Fruit fly (Drosophila melanogaster) whole organism, embryonic: ENCODE measurements around the gene tst.
A peak's percentile ranks its signal among the peaks of the same experiment; 100 is the strongest.

Experiments used
- Asciz ChIP-seq: fragments of 200-800 bp; sonication (Bioruptor generic); optimal IDR thresholded peaks from 2 replicates; lab custom pipeline; 2017; ENCODE audit warnings: missing biosample characterization, mild to moderate bottlenecking, missing genetic modification characterization, missing genetic modification reagents
- CG10431 ChIP-seq: fragments of 200-800 bp; sonication (Bioruptor generic); optimal IDR thresholded peaks from 3 replicates; lab custom pipeline; 2018; ENCODE audit warnings: missing biosample characterization, mild to moderate bottlenecking, missing genetic modification characterization
- CG12769 ChIP-seq: fragments of 200-800 bp; sonication (Bioruptor generic); optimal IDR thresholded peaks from 2 replicates; lab custom pipeline; 2019; ENCODE audit warnings: missing biosample characterization, mild to moderate bottlenecking, missing genetic modification characterization, moderate library complexity
- CG14860 ChIP-seq: fragments of 200-800 bp; sonication (Bioruptor generic); IDR thresholded peaks from 3 replicates; pipeline ENCODE4 v1.3.6; 2022; ENCODE audit warnings: missing biosample characterization, missing genetic modification characterization; ENCODE audit not compliant: partially characterized antibody
- CG15479 ChIP-seq: fragments of 200-800 bp; sonication (Bioruptor generic); optimal IDR thresholded peaks from 3 replicates; lab custom pipeline; 2019; ENCODE audit warnings: missing biosample characterization, mild to moderate bottlenecking, missing genetic modification characterization, moderate library complexity
- CG1647 ChIP-seq: fragments of 200-800 bp; sonication (Bioruptor generic); optimal IDR thresholded peaks from 3 replicates; lab custom pipeline; 2016; ENCODE audit warnings: missing biosample characterization, missing genetic modification characterization
- CG17385 ChIP-seq: fragments of 200-800 bp; sonication (Bioruptor generic); optimal IDR thresholded peaks from 3 replicates; lab custom pipeline; 2018; ENCODE audit warnings: missing biosample characterization, mild to moderate bottlenecking, missing genetic modification characterization
- CG1832 ChIP-seq: fragments of 200-800 bp; sonication (Bioruptor generic); optimal IDR thresholded peaks from 2 replicates; lab custom pipeline; 2017; ENCODE audit warnings: missing biosample characterization, mild to moderate bottlenecking, missing genetic modification characterization, inconsistent platforms
- CG2202 ChIP-seq: fragments of 200-800 bp; sonication (Bioruptor generic); optimal IDR thresholded peaks from 2 replicates; lab custom pipeline; 2018; ENCODE audit warnings: missing biosample characterization, mild to moderate bottlenecking, missing genetic modification characterization
- CG31224 ChIP-seq: fragments of 200-800 bp; sonication (Bioruptor generic); IDR thresholded peaks from 2 replicates; pipeline ENCODE4 v1.3.6; 2022; ENCODE audit warnings: missing biosample characterization, missing genetic modification characterization
- CG4820 ChIP-seq: fragments of 200-800 bp; sonication (Bioruptor generic); optimal IDR thresholded peaks from 3 replicates; lab custom pipeline; 2016; ENCODE audit warnings: missing biosample characterization, missing genetic modification characterization
- CG8765 ChIP-seq: fragments of 200-800 bp; sonication (Bioruptor generic); IDR thresholded peaks from 2 replicates; pipeline ENCODE4 v1.3.6; 2022; ENCODE audit warnings: missing biosample characterization, missing genetic modification characterization
- CG8944 ChIP-seq: fragments of 200-800 bp; sonication (Bioruptor generic); optimal IDR thresholded peaks from 3 replicates; lab custom pipeline; 2016; ENCODE audit warnings: missing biosample characterization, missing genetic modification characterization
- CG9215 ChIP-seq: fragments of 200-800 bp; sonication (Bioruptor generic); IDR thresholded peaks from 2 replicates; pipeline ENCODE4 v1.3.6; 2022; ENCODE audit warnings: missing biosample characterization, missing genetic modification characterization
- Dp ChIP-seq: fragments of 200-800 bp; sonication (Bioruptor generic); optimal IDR thresholded peaks from 2 replicates; lab custom pipeline; 2018; ENCODE audit warnings: missing biosample characterization, mild to moderate bottlenecking, missing genetic modification characterization, moderate library complexity
- E2f1 ChIP-seq: fragments of 200-800 bp; sonication (Bioruptor generic); IDR thresholded peaks from 2 replicates; pipeline ENCODE4 v1.3.6; 2022; ENCODE audit warnings: missing biosample characterization, missing genetic modification characterization
- Gug ChIP-seq: fragments of 200-800 bp; sonication (Bioruptor generic); IDR thresholded peaks from 4 replicates; pipeline ENCODE4 v1.3.6; 2022; ENCODE audit warnings: missing biosample characterization, missing genetic modification characterization
- HLH3B ChIP-seq: fragments of 200-800 bp; sonication (Bioruptor generic); IDR thresholded peaks from 2 replicates; pipeline ENCODE4 v1.3.6; 2022; ENCODE audit warnings: missing biosample characterization, missing genetic modification characterization
- Mad ChIP-seq: fragments of 200-800 bp; sonication (Bioruptor generic); optimal IDR thresholded peaks from 2 replicates; lab custom pipeline; 2016; ENCODE audit warnings: missing biosample characterization, missing genetic modification characterization
- Myb ChIP-seq: fragments of 200-800 bp; sonication (Bioruptor generic); optimal IDR thresholded peaks from 2 replicates; lab custom pipeline; 2016; ENCODE audit warnings: missing biosample characterization, missing genetic modification characterization
- NC2α ChIP-seq: fragments of 200-800 bp; sonication (Bioruptor generic); optimal IDR thresholded peaks from 2 replicates; lab custom pipeline; 2016; ENCODE audit warnings: missing biosample characterization, missing genetic modification characterization
- Nf-YB ChIP-seq: fragments of 200-800 bp; sonication (Bioruptor generic); optimal IDR thresholded peaks from 3 replicates; lab custom pipeline; 2019; ENCODE audit warnings: missing biosample characterization, mild to moderate bottlenecking, missing genetic modification characterization, moderate library complexity
- Pdp1 ChIP-seq, 2 experiments: fragments of 200-800 bp; sonication (Bioruptor generic); optimal IDR thresholded peaks; 3 replicates each; lab custom pipeline; 2016; ENCODE audit warnings: missing biosample characterization in 2 of 2, missing genetic modification characterization in 2 of 2, mild to moderate bottlenecking in 1 of 2, moderate library complexity in 1 of 2
- Sox100B ChIP-seq: fragments of 200-800 bp; sonication (Bioruptor generic); optimal IDR thresholded peaks from 3 replicates; lab custom pipeline; 2018; ENCODE audit warnings: missing biosample characterization, mild to moderate bottlenecking, missing genetic modification characterization
- Stat92E ChIP-seq, 3 experiments: fragments of >200 bp in 2 of 3; fragments of 200-800 bp in 1 of 3; sonication (Bioruptor generic) in 1 of 3; optimal IDR thresholded peaks; 2 replicates each; lab custom pipeline; 2017 to 2019; ENCODE audit warnings: missing biosample characterization in 3 of 3, missing genetic modification characterization in 3 of 3, mild to moderate bottlenecking in 1 of 3, moderate library complexity in 1 of 3
- Trl ChIP-seq, 3 experiments: fragments of >200 bp in 2 of 3; fragments of 200-800 bp in 1 of 3; sonication (Bioruptor generic) in 1 of 3; optimal IDR thresholded peaks; 2 replicates in 1 of 3; 3 replicates in 2 of 3; lab custom pipeline; 2016 to 2017; ENCODE audit warnings: missing biosample characterization in 1 of 3, missing genetic modification characterization in 1 of 3
- ab ChIP-seq: fragments of 200-800 bp; sonication (Bioruptor generic); optimal IDR thresholded peaks from 2 replicates; lab custom pipeline; 2016; ENCODE audit warnings: missing biosample characterization, missing genetic modification characterization
- al ChIP-seq: fragments of 200-800 bp; sonication (Bioruptor generic); IDR thresholded peaks from 2 replicates; pipeline ENCODE4 v1.3.6; 2022; ENCODE audit warnings: missing biosample characterization, missing genetic modification characterization
- ato ChIP-seq: fragments of 200-800 bp; sonication (Bioruptor generic); IDR thresholded peaks from 2 replicates; pipeline ENCODE4 v1.3.6; 2022; ENCODE audit warnings: missing biosample characterization, missing genetic modification characterization; ENCODE audit not compliant: partially characterized antibody
- cad ChIP-seq: fragments of >200 bp; optimal IDR thresholded peaks from 2 replicates; lab custom pipeline; 2017; ENCODE audit warnings: missing biosample characterization, missing genetic modification characterization
- chinmo ChIP-seq: fragments of 200-800 bp; sonication (Bioruptor generic); IDR thresholded peaks from 4 replicates; pipeline ENCODE4 v1.3.6; 2022; ENCODE audit warnings: missing biosample characterization, missing genetic modification characterization; ENCODE audit not compliant: partially characterized antibody
- dati ChIP-seq: fragments of 200-800 bp; sonication (Bioruptor generic); IDR thresholded peaks from 2 replicates; pipeline ENCODE4 v1.3.6; 2022; ENCODE audit warnings: missing biosample characterization, missing genetic modification characterization
- dmrt99B ChIP-seq: fragments of 200-800 bp; sonication (Bioruptor generic); optimal IDR thresholded peaks from 2 replicates; lab custom pipeline; 2018; ENCODE audit warnings: missing biosample characterization, mild to moderate bottlenecking, missing genetic modification characterization, moderate library complexity
- ewg ChIP-seq: fragments of 200-800 bp; sonication (Bioruptor generic); optimal IDR thresholded peaks from 3 replicates; lab custom pipeline; 2017; ENCODE audit warnings: mild to moderate bottlenecking, missing biosample characterization, missing genetic modification reagents, missing genetic modification characterization
- fd3F ChIP-seq: fragments of 200-800 bp; sonication (Bioruptor generic); optimal IDR thresholded peaks from 2 replicates; lab custom pipeline; 2018; ENCODE audit warnings: missing biosample characterization, mild to moderate bottlenecking, missing genetic modification characterization, moderate library complexity
- fru ChIP-seq: fragments of >200 bp; optimal IDR thresholded peaks from 2 replicates; lab custom pipeline; 2017
- gcm2 ChIP-seq: fragments of 200-800 bp; sonication (Bioruptor generic); optimal IDR thresholded peaks from 2 replicates; lab custom pipeline; 2016; ENCODE audit warnings: missing biosample characterization, missing genetic modification characterization
- gfzf ChIP-seq: fragments of 200-800 bp; sonication (Bioruptor generic); optimal IDR thresholded peaks from 2 replicates; lab custom pipeline; 2016; ENCODE audit warnings: missing biosample characterization, mild to moderate bottlenecking, missing genetic modification characterization, moderate library complexity
- klu ChIP-seq: fragments of 200-800 bp; sonication (Bioruptor generic); IDR thresholded peaks from 2 replicates; pipeline ENCODE4 v1.3.6; 2022; ENCODE audit warnings: missing biosample characterization, missing genetic modification characterization
- lab ChIP-seq: fragments of 200-800 bp; sonication (Bioruptor generic); optimal IDR thresholded peaks from 3 replicates; lab custom pipeline; 2017; ENCODE audit warnings: missing biosample characterization, missing genetic modification characterization, mild to moderate bottlenecking, moderate library complexity, missing genetic modification reagents
- mam ChIP-seq: fragments of 200-800 bp; sonication (Bioruptor generic); optimal IDR thresholded peaks from 3 replicates; lab custom pipeline; 2016; ENCODE audit warnings: missing biosample characterization, missing genetic modification characterization
- mirr ChIP-seq: fragments of 200-800 bp; sonication (Bioruptor generic); optimal IDR thresholded peaks from 3 replicates; lab custom pipeline; 2018; ENCODE audit warnings: missing biosample characterization, mild to moderate bottlenecking, missing genetic modification characterization
- repo ChIP-seq: fragments of 200-800 bp; sonication (Bioruptor generic); optimal IDR thresholded peaks from 2 replicates; lab custom pipeline; 2016; ENCODE audit warnings: missing biosample characterization, missing genetic modification characterization
- sens ChIP-seq: fragments of 200-800 bp; sonication (Bioruptor generic); peaks from one replicate; lab custom pipeline; 2016; ENCODE audit warnings: missing biosample characterization, missing genetic modification characterization
- slp2 ChIP-seq: fragments of 200-800 bp; sonication (Bioruptor generic); optimal IDR thresholded peaks from 2 replicates; lab custom pipeline; 2016; ENCODE audit warnings: missing biosample characterization, missing genetic modification characterization
- so ChIP-seq: fragments of 200-800 bp; sonication (Bioruptor generic); IDR thresholded peaks from 3 replicates; pipeline ENCODE4 v1.3.6; 2022; ENCODE audit warnings: missing biosample characterization, missing genetic modification characterization
- tup ChIP-seq: fragments of 200-800 bp; sonication (Bioruptor generic); optimal IDR thresholded peaks from 2 replicates; lab custom pipeline; 2016; ENCODE audit warnings: missing biosample characterization, mild to moderate bottlenecking, missing genetic modification characterization, moderate library complexity
- tx ChIP-seq: fragments of 200-800 bp; sonication (Bioruptor generic); optimal IDR thresholded peaks from 2 replicates; lab custom pipeline; 2016; ENCODE audit warnings: missing biosample characterization, missing genetic modification characterization
- vfl ChIP-seq: fragments of 200-800 bp; sonication (Bioruptor generic); optimal IDR thresholded peaks from 2 replicates; lab custom pipeline; 2016; ENCODE audit warnings: missing biosample characterization, missing genetic modification characterization
- vnd ChIP-seq: fragments of 200-800 bp; sonication (Bioruptor generic); IDR thresholded peaks from 3 replicates; pipeline ENCODE4 v1.3.6; 2022; ENCODE audit warnings: missing biosample characterization, missing genetic modification characterization; ENCODE audit not compliant: partially characterized antibody

Gene tst

DNA sequence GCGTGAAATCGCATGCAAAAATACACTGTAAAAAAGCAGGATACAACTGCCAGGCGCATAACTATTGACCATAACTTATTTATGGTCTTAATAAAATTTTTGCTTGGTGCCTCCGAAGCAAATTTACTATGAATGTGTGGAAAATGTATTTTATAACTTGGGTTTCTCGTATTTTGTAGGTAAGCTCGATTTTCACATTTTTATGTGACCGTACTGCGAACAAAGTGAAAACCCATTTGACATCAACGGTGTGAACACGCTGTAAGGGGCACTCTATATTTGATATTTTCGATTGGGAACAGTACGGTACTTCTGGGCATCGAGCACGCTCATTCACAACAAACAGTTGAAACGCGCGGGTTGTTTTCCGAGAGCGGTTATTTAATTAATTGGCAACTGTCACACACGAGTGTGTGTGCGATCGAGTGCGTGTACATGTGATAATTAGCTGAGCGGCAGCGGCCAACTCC lies 8.8 kb upstream of the tst start, which contains the start of the genes Nup98-96 and mbc (continued):
- peak; percentile 83 for TF ChIP-seq NC2α
- peak; percentile 57 for TF ChIP-seq CG2202 (tag; lab: Kevin White, UChicago)
- TF ChIP-seq CG14860 = no peak
- no peak for TF ChIP-seq CG10431 (GFP tag; lab: Kevin White, UChicago)
- TF ChIP-seq CG31224 (GFP tag; lab: Robert Waterston, UW) = peak; percentile 61
- TF ChIP-seq mam (GFP tag; lab: Kevin White, UChicago) = peak; percentile 96
- TF ChIP-seq CG15479 (GFP tag; lab: Kevin White, UChicago) = peak; percentile 59
- TF ChIP-seq dati = no peak
- TF ChIP-seq slp2 = peak; percentile 90
- peak; percentile 79 for TF ChIP-seq lab (GFP tag; lab: Kevin White, UChicago)
- peak; percentile 85 for TF ChIP-seq klu (GFP tag; lab: Robert Waterston, UW)
- TF ChIP-seq Nf-YB (GFP tag; lab: Kevin White, UChicago) = peak; percentile 57
- TF ChIP-seq repo (GFP tag; lab: Kevin White, UChicago) = peak; percentile 81
- peak; percentile 93 for TF ChIP-seq CG8944 (GFP tag; lab: Kevin White, UChicago)
- peak; percentile 99 for TF ChIP-seq gfzf (GFP tag; lab: Kevin White, UChicago)
- peak; percentile 63 for TF ChIP-seq fd3F (GFP tag; lab: Kevin White, UChicago)
- TF ChIP-seq ewg (GFP tag; lab: Kevin White, UChicago) = peak; percentile 86
- peak; percentile 76 for TF ChIP-seq al (GFP tag; lab: Robert Waterston, UW)
- peak; percentile 31 for TF ChIP-seq Sox100B (GFP tag; lab: Kevin White, UChicago)
- peak; percentile 99 for TF ChIP-seq sens (GFP tag; lab: Kevin White, UChicago)
- no peak for TF ChIP-seq cad (GFP tag; lab: Kevin White, UChicago)
- TF ChIP-seq tx = peak; percentile 91
- peak; percentile 83 for TF ChIP-seq HLH3B (GFP tag; lab: Robert Waterston, UW)
- TF ChIP-seq Stat92E (GFP tag; optimal IDR thresholded peaks at IDR 0.05; lab: Kevin White, UChicago) = peak in 1 of 3 experiments; percentile 70
- peak; percentile 44 for TF ChIP-seq Asciz (GFP tag; lab: Kevin White, UChicago)
- TF ChIP-seq CG1647 (GFP tag; lab: Kevin White, UChicago) = peak; percentile 89
- TF ChIP-seq Myb (GFP tag; lab: Kevin White, UChicago) = peak; percentile 79
- TF ChIP-seq Gug = peak; percentile 93
- TF ChIP-seq vfl (GFP tag; lab: Kevin White, UChicago) = peak; percentile 62
- peak; percentile 88 for TF ChIP-seq CG4820 (GFP tag; lab: Kevin White, UChicago)
- no peak for TF ChIP-seq CG1832 (GFP tag; lab: Kevin White, UChicago)
- TF ChIP-seq fru = no peak
- TF ChIP-seq dmrt99B = peak; percentile 75
- peak; percentile 86 for TF ChIP-seq gcm2
- TF ChIP-seq vnd (GFP tag; lab: Robert Waterston, UW) = no peak
- peak; percentile 86 for TF ChIP-seq Mad
- no peak for TF ChIP-seq so (GFP tag; lab: Robert Waterston, UW)
- TF ChIP-seq CG12769 (tag; lab: Kevin White, UChicago) = peak; percentile 86
- peak; percentile 88; the same call in 2 of the 4 replicates for TF ChIP-seq chinmo (GFP tag; lab: Robert Waterston, UW)
- TF ChIP-seq ab (GFP tag; lab: Kevin White, UChicago) = peak; percentile 91
- 0 out of 2 replicates have a peak, but pooled peaks have one; percentile 65 for TF ChIP-seq ato (GFP tag; lab: Robert Waterston, UW)
- TF ChIP-seq CG8765 (GFP tag; lab: Robert Waterston, UW) = peak; percentile 84
- peak; percentile 78 for TF ChIP-seq mirr (GFP tag; lab: Kevin White, UChicago)
- peak; percentile 55 for TF ChIP-seq tup (GFP tag; lab: Kevin White, UChicago)
- peak in 1 of 2 experiments; percentile 24 for TF ChIP-seq Trl (optimal IDR thresholded peaks at IDR 0.05; lab: Kevin White, UChicago)
- TF ChIP-seq Trl (GFP tag; optimal IDR thresholded peaks at IDR 0.05; lab: Kevin White, UChicago) = peak; percentile 90
- TF ChIP-seq Pdp1 (GFP tag; optimal IDR thresholded peaks at IDR 0.05; lab: Kevin White, UChicago) = peak; percentile 90 to 94
- peak; percentile 88 for TF ChIP-seq E2f1 (GFP tag; lab: Robert Waterston, UW)
- peak; percentile 49 for TF ChIP-seq Dp (GFP tag; lab: Kevin White, UChicago)
- TF ChIP-seq CG9215 (GFP tag; lab: Robert Waterston, UW) = peak; percentile 90
- TF ChIP-seq CG17385 (GFP tag; lab: Kevin White, UChicago) = peak; percentile 53
